Fruit fly (Drosophila melanogaster) whole organism, prepupa: Measurements from ENCODE around the gene RacGAP84C.

Experiments used
- Blimp-1 ChIP-seq: fragments of 200-800 bp; sonication (Bioruptor generic); optimal IDR thresholded peaks from 3 replicates; lab custom pipeline; 2017; ENCODE audit warnings: missing biosample characterization, missing genetic modification characterization, mild to moderate bottlenecking, moderate library complexity, missing genetic modification reagents
- CG10631 ChIP-seq: fragments of 200-800 bp; sonication (Bioruptor generic); optimal IDR thresholded peaks from 2 replicates; lab custom pipeline; 2016; ENCODE audit warnings: missing biosample characterization, missing genetic modification characterization
- CG10669 ChIP-seq: fragments of 200-800 bp; sonication (Bioruptor generic); optimal IDR thresholded peaks from 3 replicates; lab custom pipeline; 2018; ENCODE audit warnings: missing biosample characterization, mild to moderate bottlenecking, missing genetic modification characterization, moderate library complexity
- CG11762 ChIP-seq: fragments of 200-800 bp; sonication (Bioruptor generic); optimal IDR thresholded peaks from 3 replicates; lab custom pipeline; 2016; ENCODE audit warnings: missing biosample characterization, missing genetic modification characterization; ENCODE audit not compliant: insufficient read depth
- CG15336 ChIP-seq: fragments of 200-800 bp; sonication (Bioruptor generic); IDR thresholded peaks from 2 replicates; pipeline ENCODE4 v1.3.6; 2022; ENCODE audit warnings: missing biosample characterization, missing genetic modification characterization
- CG1621 ChIP-seq: fragments of 200-800 bp; sonication (Bioruptor generic); optimal IDR thresholded peaks from 3 replicates; lab custom pipeline; 2018; ENCODE audit warnings: missing biosample characterization, mild to moderate bottlenecking, missing genetic modification characterization
- CG3032 ChIP-seq: fragments of 200-800 bp; optimal IDR thresholded peaks from 2 replicates; lab custom pipeline; 2019; ENCODE audit warnings: missing biosample characterization, mild to moderate bottlenecking, missing genetic modification characterization, moderate library complexity
- CG32006 ChIP-seq: fragments of 200-800 bp; sonication (Bioruptor generic); optimal IDR thresholded peaks from 3 replicates; lab custom pipeline; 2017; ENCODE audit warnings: missing biosample characterization, mild to moderate bottlenecking, missing genetic modification characterization
- CG3919 ChIP-seq: fragments of 200-800 bp; sonication (Bioruptor generic); optimal IDR thresholded peaks from 3 replicates; lab custom pipeline; 2016; ENCODE audit warnings: missing biosample characterization, missing genetic modification characterization
- CG6163 ChIP-seq: fragments of 200-800 bp; sonication (Bioruptor generic); IDR thresholded peaks from 3 replicates; pipeline ENCODE4 v1.3.6; 2022; ENCODE audit warnings: missing biosample characterization, missing genetic modification characterization
- CG6808 ChIP-seq: fragments of 200-800 bp; sonication (Bioruptor generic); optimal IDR thresholded peaks from 3 replicates; lab custom pipeline; 2017; ENCODE audit warnings: missing biosample characterization, missing genetic modification characterization, mild to moderate bottlenecking, moderate library complexity, missing genetic modification reagents
- CG8119 ChIP-seq: fragments of 200-800 bp; sonication (Bioruptor generic); IDR thresholded peaks from 3 replicates; pipeline ENCODE4 v1.3.6; 2022; ENCODE audit warnings: missing biosample characterization, missing genetic modification characterization
- CG8319 ChIP-seq: fragments of 200-800 bp; sonication (Bioruptor generic); optimal IDR thresholded peaks from 3 replicates; lab custom pipeline; 2016; ENCODE audit warnings: missing biosample characterization, missing genetic modification characterization
- CG8632 ChIP-seq: fragments of 200-800 bp; sonication (Bioruptor generic); optimal IDR thresholded peaks from 3 replicates; lab custom pipeline; 2016; ENCODE audit warnings: missing biosample characterization, missing genetic modification characterization
- CG9139 ChIP-seq: fragments of 200-800 bp; sonication (Bioruptor generic); optimal IDR thresholded peaks from 3 replicates; lab custom pipeline; 2017; ENCODE audit warnings: missing biosample characterization, mild to moderate bottlenecking, missing genetic modification characterization
- Eip78C ChIP-seq: fragments of 200-800 bp; sonication (Bioruptor generic); peaks from one replicate; lab custom pipeline; 2016; ENCODE audit warnings: missing biosample characterization, missing genetic modification characterization
- Ets96B ChIP-seq: fragments of 200-800 bp; optimal IDR thresholded peaks from 2 replicates; lab custom pipeline; 2019; ENCODE audit warnings: missing biosample characterization, mild to moderate bottlenecking, missing genetic modification characterization, moderate library complexity
- Gug ChIP-seq: fragments of 200-800 bp; sonication (Bioruptor generic); IDR thresholded peaks from 2 replicates; pipeline ENCODE4 v1.3.6; 2022; ENCODE audit warnings: missing biosample characterization, missing genetic modification characterization
- Hr39 ChIP-seq: fragments of 200-800 bp; sonication (Bioruptor generic); optimal IDR thresholded peaks from 2 replicates; lab custom pipeline; 2016; ENCODE audit warnings: missing biosample characterization, missing genetic modification characterization
- Sox102F ChIP-seq: fragments of 200-800 bp; sonication (Bioruptor generic); optimal IDR thresholded peaks from 2 replicates; lab custom pipeline; 2016; ENCODE audit warnings: missing biosample characterization, mild to moderate bottlenecking, missing genetic modification characterization
- Sox14 ChIP-seq: fragments of 200-800 bp; sonication (Bioruptor generic); optimal IDR thresholded peaks from 3 replicates; lab custom pipeline; 2016; ENCODE audit warnings: missing biosample characterization, missing genetic modification characterization
- Sox15 ChIP-seq: fragments of 200-800 bp; sonication (Bioruptor generic); optimal IDR thresholded peaks from 3 replicates; lab custom pipeline; 2016; ENCODE audit warnings: missing biosample characterization, missing genetic modification characterization
- cyc ChIP-seq: fragments of 200-800 bp; sonication (Bioruptor generic); optimal IDR thresholded peaks from 3 replicates; lab custom pipeline; 2016; ENCODE audit warnings: missing biosample characterization, missing genetic modification characterization
- dsx ChIP-seq: fragments of 200-800 bp; optimal IDR thresholded peaks from 3 replicates; lab custom pipeline; 2019; ENCODE audit warnings: missing biosample characterization, mild to moderate bottlenecking, missing genetic modification characterization, moderate library complexity; ENCODE audit not compliant: poor library complexity, severe bottlenecking
- eg ChIP-seq: fragments of 200-800 bp; sonication (Bioruptor generic); IDR thresholded peaks from 3 replicates; pipeline ENCODE4 v1.3.6; 2022; ENCODE audit warnings: missing biosample characterization, missing genetic modification characterization
- fd85E ChIP-seq: fragments of 200-800 bp; sonication (Bioruptor generic); optimal IDR thresholded peaks from 3 replicates; lab custom pipeline; 2016; ENCODE audit warnings: missing biosample characterization, missing genetic modification characterization
- spab ChIP-seq: fragments of 200-800 bp; sonication (Bioruptor generic); optimal IDR thresholded peaks from 2 replicates; lab custom pipeline; 2017; ENCODE audit warnings: missing biosample characterization, mild to moderate bottlenecking, missing genetic modification characterization, missing genetic modification reagents
- ss ChIP-seq, 2 experiments: fragments of 200-800 bp; sonication (Bioruptor generic); optimal IDR thresholded peaks; 2 replicates in 1 of 2; 3 replicates in 1 of 2; lab custom pipeline; 2017 to 2018; ENCODE audit warnings: mild to moderate bottlenecking in 2 of 2, missing biosample characterization in 2 of 2, missing genetic modification characterization in 2 of 2, moderate library complexity in 1 of 2
- svp ChIP-seq: fragments of 200-800 bp; sonication (Bioruptor generic); peaks from one replicate; lab custom pipeline; 2016; ENCODE audit warnings: missing biosample characterization, missing genetic modification characterization
- vri ChIP-seq: fragments of 200-800 bp; sonication (Bioruptor generic); optimal IDR thresholded peaks from 3 replicates; lab custom pipeline; 2016; ENCODE audit warnings: missing biosample characterization, mild to moderate bottlenecking, missing genetic modification characterization

RacGAP84C gene

DNA sequence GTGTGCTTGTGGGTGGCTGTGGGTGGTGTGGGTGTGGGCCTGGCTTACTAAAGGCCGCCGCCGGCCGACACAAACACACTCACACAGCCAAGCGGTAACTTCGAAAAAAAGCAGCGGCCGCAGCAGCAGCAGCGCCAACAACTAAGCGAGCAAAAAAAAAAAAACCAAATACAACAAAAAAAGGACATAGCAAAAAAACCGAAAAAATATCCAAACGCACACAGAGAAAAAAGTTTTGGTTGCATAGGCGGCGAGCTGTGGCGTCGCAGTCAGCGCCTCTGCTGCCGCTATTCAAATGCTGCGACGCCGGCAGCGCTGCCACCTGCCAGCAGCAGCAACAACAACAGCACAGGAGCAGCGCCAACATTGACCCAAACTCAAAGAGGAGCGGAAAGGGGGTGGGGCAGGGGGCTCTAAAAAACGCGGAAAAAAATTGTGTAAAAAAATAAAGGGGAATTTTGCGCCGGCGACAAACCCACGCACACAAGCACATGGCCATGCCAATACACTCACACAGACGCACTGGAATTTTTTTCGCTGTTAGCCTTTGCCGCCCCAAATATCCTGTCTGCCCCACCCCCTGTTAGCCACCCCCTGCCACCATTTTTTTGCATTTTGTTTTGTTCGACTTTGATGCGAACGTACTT is 3.4 kb upstream of the RacGAP84C start:
- peak; percentile 14 for TF ChIP-seq CG6808 (GFP tag; lab: Kevin White, UChicago)
- TF ChIP-seq eg (GFP tag; lab: Robert Waterston, UW) = peak; percentile 45; the same call in 1 of the 3 replicates
- TF ChIP-seq CG9139 (GFP tag; lab: Kevin White, UChicago) = peak; percentile 11
- no peak for TF ChIP-seq Sox15 (GFP tag; lab: Kevin White, UChicago)
- TF ChIP-seq svp = peak; percentile 63
- no peak for TF ChIP-seq spab (GFP tag; lab: Kevin White, UChicago)
- TF ChIP-seq CG11762 (GFP tag; lab: Kevin White, UChicago) = no peak
- peak; percentile 5 to 35 for TF ChIP-seq ss (GFP tag; optimal IDR thresholded peaks at IDR 0.05; lab: Kevin White, UChicago)
- TF ChIP-seq CG6163 = 0 out of 3 replicates have a peak, but pooled peaks have one; percentile 45
- TF ChIP-seq Sox102F (GFP tag; lab: Kevin White, UChicago) = peak; percentile 11

DNA sequence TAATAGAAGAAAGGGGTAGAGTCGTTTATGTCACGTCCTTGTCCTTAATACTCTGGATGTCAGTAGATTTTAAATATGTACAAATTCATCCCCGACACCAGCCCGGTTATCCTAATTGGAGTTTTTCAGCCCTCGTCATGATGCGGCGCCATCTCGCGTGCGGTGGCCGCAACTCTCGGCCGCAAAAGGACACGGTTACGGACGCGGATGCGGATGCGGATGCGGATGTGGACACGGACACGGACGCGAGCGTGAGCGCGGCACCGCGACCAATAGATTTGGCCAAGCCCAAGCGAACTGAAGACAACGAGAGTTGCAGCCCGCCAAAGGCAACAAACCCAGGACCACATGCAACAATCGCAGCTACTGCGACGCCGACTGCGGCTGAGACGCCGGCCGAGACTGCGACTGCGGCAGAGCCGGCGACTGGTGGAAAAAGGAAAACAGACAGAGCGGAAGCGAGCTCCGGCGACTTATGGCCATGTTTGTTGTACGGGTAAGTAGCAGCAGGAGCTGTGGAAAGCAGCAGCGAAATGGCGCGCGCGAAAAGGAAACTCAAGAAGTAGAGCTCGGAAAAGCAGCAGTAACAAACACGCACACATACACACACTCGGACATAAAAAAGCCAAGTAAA is 18.8 kb downstream of the RacGAP84C start, which contains the start of gene CG42544:
Gene CG42544, plus strand, starts transcription at position 138 of the 634 bp plus-strand sequence.
- TF ChIP-seq CG3919 (GFP tag; lab: Kevin White, UChicago) = no peak
- TF ChIP-seq cyc = no peak
- no peak for TF ChIP-seq fd85E (GFP tag; lab: Kevin White, UChicago)
- no peak for TF ChIP-seq Sox14 (GFP tag; lab: Kevin White, UChicago)
- no peak for TF ChIP-seq CG6808 (GFP tag; lab: Kevin White, UChicago)
- no peak for TF ChIP-seq CG8632 (GFP tag; lab: Kevin White, UChicago)
- TF ChIP-seq CG10669 (GFP tag; lab: Kevin White, UChicago) = no peak
- no peak for TF ChIP-seq CG8319
- TF ChIP-seq CG11762 (GFP tag; lab: Kevin White, UChicago) = no peak

DNA sequence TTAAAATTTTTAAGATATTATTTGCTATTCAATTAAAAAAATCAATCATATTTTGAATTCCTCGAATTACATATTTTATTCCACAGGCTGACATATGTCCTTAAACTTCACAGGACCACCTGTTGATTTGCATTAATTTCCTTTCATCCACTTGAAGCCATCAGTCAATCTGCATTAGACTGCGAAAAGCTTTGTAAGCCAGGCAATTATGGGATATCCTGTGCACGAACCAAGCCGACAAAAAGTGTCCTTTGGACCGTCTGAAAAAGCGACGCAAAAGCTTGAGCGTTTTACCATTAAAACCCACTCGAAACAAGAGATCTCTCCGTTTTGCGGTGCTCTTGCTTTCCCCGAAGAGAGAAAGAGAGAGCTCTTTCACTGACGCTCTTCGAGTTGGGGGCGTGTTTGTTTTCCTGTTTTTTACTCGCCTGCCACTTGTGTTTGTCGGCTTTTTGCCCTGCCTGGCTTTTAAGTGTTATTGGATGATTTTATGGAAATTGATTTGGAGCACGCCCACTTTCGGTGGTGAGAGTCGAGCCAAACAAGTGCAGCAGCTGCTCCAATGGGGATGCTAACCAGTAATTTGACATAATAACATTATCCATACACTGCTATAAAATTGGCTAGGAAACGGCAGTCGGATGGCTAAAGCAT is 20.9 kb downstream of the RacGAP84C start:
- TF ChIP-seq Sox15 (GFP tag; lab: Kevin White, UChicago) (no peak), CG15336 (peak; percentile 32; the same call in 1 of the 2 replicates)

DNA sequence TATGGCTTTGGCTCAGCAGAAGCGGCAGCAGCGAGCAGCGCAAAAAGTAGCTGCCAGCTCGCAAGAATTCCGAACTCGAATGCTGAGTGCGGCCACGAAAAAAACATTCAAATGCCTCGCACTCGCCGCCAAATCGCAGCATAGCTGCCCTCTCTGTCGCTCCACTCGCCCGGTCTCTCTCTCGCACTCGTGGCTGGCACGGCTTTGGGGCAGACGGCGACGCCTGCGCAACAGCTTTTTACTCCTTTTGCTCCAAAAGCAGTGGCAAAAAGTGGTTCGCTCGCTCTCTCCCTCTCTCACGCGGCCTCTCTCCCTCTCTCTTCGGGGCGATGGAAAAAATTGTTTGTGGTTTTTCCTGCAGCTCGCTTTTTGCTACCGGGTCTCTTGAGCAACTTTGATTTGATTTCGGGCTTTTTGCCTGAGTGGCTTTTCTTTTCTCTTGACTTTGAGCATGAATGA is 23.8 kb downstream of the RacGAP84C start, which contains the start of gene rn:
Gene rn, minus strand, starts transcription at position 51 of the 459 bp plus-strand sequence.
- peak; percentile 18 for TF ChIP-seq vri (GFP tag; lab: Kevin White, UChicago)
- TF ChIP-seq dsx (GFP tag; lab: Kevin White, UChicago) = peak; percentile 12
- peak; percentile 13 for TF ChIP-seq CG1621 (tag; lab: Kevin White, UChicago)
- peak; percentile 70 for TF ChIP-seq CG6163
- peak; percentile 7 for TF ChIP-seq Eip78C (GFP tag; lab: Kevin White, UChicago)
- TF ChIP-seq CG15336 = 0 out of 2 replicates have a peak, but pooled peaks have one; percentile 15
- TF ChIP-seq ss (GFP tag; optimal IDR thresholded peaks at IDR 0.05; lab: Kevin White, UChicago) = peak in 1 of 2 experiments; percentile 46
- no peak for TF ChIP-seq Blimp-1 (GFP tag; lab: Kevin White, UChicago)
- peak; percentile 13 for TF ChIP-seq CG32006 (GFP tag; lab: Kevin White, UChicago)
- TF ChIP-seq CG8119 (GFP tag; lab: Robert Waterston, UW) = 0 out of 3 replicates have a peak, but pooled peaks have one; percentile 50
- TF ChIP-seq Gug (GFP tag; lab: Robert Waterston, UW) = no peak
- peak; percentile 61 for TF ChIP-seq eg (GFP tag; lab: Robert Waterston, UW)
- TF ChIP-seq Ets96B (tag; lab: Kevin White, UChicago) = peak; percentile 4
- TF ChIP-seq CG10631 (GFP tag; lab: Kevin White, UChicago) = no peak
- no peak for TF ChIP-seq Hr39 (GFP tag; lab: Kevin White, UChicago)
- TF ChIP-seq CG3032 (tag; lab: Kevin White, UChicago) = peak; percentile 8
